Worm (Caenorhabditis elegans) whole organism, early embryonic: ENCODE results near the gene nuo-4.

ENCODE experiments used
- B0310.2 ChIP-seq: sonication (generic microtip); optimal IDR thresholded peaks from 2 replicates; lab custom pipeline; 2016; ENCODE audit warnings: mild to moderate bottlenecking, missing genetic modification characterization, missing compliant biosample characterization
- ama-1 ChIP-seq: fragments of 150-350 bp; optimal IDR thresholded peaks from 2 replicates; lab custom pipeline; 2014
- ceh-13 ChIP-seq: fragments of 200-800 bp; sonication (Bioruptor generic); optimal IDR thresholded peaks from 2 replicates; lab custom pipeline; 2018; ENCODE audit warnings: mild to moderate bottlenecking, missing genetic modification characterization, missing compliant biosample characterization
- ets-7 ChIP-seq: sonication (generic microtip); optimal IDR thresholded peaks from 2 replicates; lab custom pipeline; 2016; ENCODE audit warnings: missing genotype, missing genetic modification characterization, missing compliant biosample characterization
- hmg-4 ChIP-seq: fragments of 200-800 bp; sonication (Bioruptor generic); optimal IDR thresholded peaks from 2 replicates; lab custom pipeline; 2018; ENCODE audit warnings: mild to moderate bottlenecking, missing genetic modification characterization, missing compliant biosample characterization
- pes-1 ChIP-seq: fragments of 200-800 bp; sonication (Bioruptor generic); IDR thresholded peaks from 2 replicates; pipeline ENCODE4 v1.3.6; 2022; ENCODE audit warnings: missing genetic modification reagents, missing genetic modification characterization, missing compliant biosample characterization
- sea-1 ChIP-seq: fragments of 200-800 bp; sonication (Bioruptor generic); conservative IDR thresholded peaks from 2 replicates; pipeline ENCODE4 v1.3.6; 2022; ENCODE audit warnings: missing genetic modification characterization, missing compliant biosample characterization
- tbx-11 ChIP-seq: fragments of 200-800 bp; sonication (Bioruptor generic); IDR thresholded peaks from 2 replicates; pipeline ENCODE4 v1.3.6; 2022; ENCODE audit warnings: missing genetic modification characterization, missing compliant biosample characterization
- tbx-37 ChIP-seq: fragments of 200-800 bp; sonication (Bioruptor generic); conservative IDR thresholded peaks from 2 replicates; pipeline ENCODE4 v1.3.6; 2022; ENCODE audit warnings: missing genetic modification reagents, missing genetic modification characterization, missing compliant biosample characterization

ce11 chrIII:7198838-7199237 lies 40.2 kb upstream of the nuo-4 start, which contains the start of gene pfd-5:
- TF ChIP-seq hmg-4 (no peak), pes-1 (GFP tag; lab: Robert Waterston, UW) (peak; percentile 77), ama-1 (no peak), sea-1 (GFP tag; lab: Robert Waterston, UW) (0 out of 2 replicates have a peak, but pooled peaks have one; percentile 11), B0310.2 (no peak), tbx-37 (GFP tag; lab: Robert Waterston, UW) (peak; percentile 95), ceh-13 (no peak), tbx-11 (GFP tag; lab: Robert Waterston, UW) (no peak), ets-7 (tag; lab: Kevin White, UChicago) (no peak)
